Fruit fly (Drosophila melanogaster) S2 (cell line): ENCODE measurements around the gene CG34302.

ENCODE experiments used
- CG8478 ChIP-seq: fragments of >200 bp; optimal IDR thresholded peaks from 2 replicates; lab custom pipeline; 2018
- CTCF ChIP-seq, 2 experiments: fragments of >200 bp; optimal IDR thresholded peaks; 2 replicates each; lab custom pipeline; 2018

- TF ChIP-seq CG8478 (no peak), CTCF (optimal IDR thresholded peaks at IDR 0.05; lab: Kevin White, UChicago) (no peak)
These were observed 6.7 kb downstream of the CG34302 start, which contains the start of gene CG16904 for dm6 chr3R:9816879-9817278.
